In genomic region chr3L:2479250-2479649, dm6 we compare ENCODE assay signal across 5 fruit fly cellular contexts.
A peak's percentile ranks its signal among the peaks of the same experiment; 100 is the strongest.
TF ChIP-seq lines count a peak whose summit lies in the region.

No protein-coding gene starts in this region.

- TF ChIP-seq CTCF in whole organism, embryonic (GFP tag; optimal IDR thresholded peaks at IDR 0.05; lab: Kevin White, UChicago) = no peak

TF ChIP-seq in whole organism, adult, 20 proteins besides CTCF, POLR2A, EP300 and RAD21:
- TF ChIP-seq CG14711 (tag; optimal IDR thresholded peaks at IDR 0.05; lab: Kevin White, UChicago) (peak; percentile 51), CG7045 (GFP tag; optimal IDR thresholded peaks at IDR 0.05; lab: Kevin White, UChicago) (no peak), toe (GFP tag; optimal IDR thresholded peaks at IDR 0.05; lab: Kevin White, UChicago) (peak; percentile 14), cic (GFP tag; optimal IDR thresholded peaks at IDR 0.05; lab: Kevin White, UChicago) (no peak), Mnt (GFP tag; optimal IDR thresholded peaks at IDR 0.05; lab: Kevin White, UChicago) (no peak), kay (GFP tag; lab: Kevin White, UChicago; ENCODE audit: borderline replicate concordance) (no peak), CG7101 (tag; optimal IDR thresholded peaks at IDR 0.05; lab: Kevin White, UChicago) (peak; percentile 2), tj (GFP tag; optimal IDR thresholded peaks at IDR 0.05; lab: Kevin White, UChicago) (no peak), CG12768 (GFP tag; optimal IDR thresholded peaks at IDR 0.05; lab: Kevin White, UChicago) (no peak), CG33017 (tag; optimal IDR thresholded peaks at IDR 0.05; lab: Kevin White, UChicago) (no peak), CG11617 (GFP tag; optimal IDR thresholded peaks at IDR 0.05; lab: Kevin White, UChicago) (no peak), pad (GFP tag; optimal IDR thresholded peaks at IDR 0.05; lab: Kevin White, UChicago) (no peak), Crg-1 (GFP tag; optimal IDR thresholded peaks at IDR 0.05; lab: Kevin White, UChicago) (no peak), CG5204 (GFP tag; optimal IDR thresholded peaks at IDR 0.05; lab: Kevin White, UChicago) (no peak), cnc (optimal IDR thresholded peaks at IDR 0.05; lab: Kevin White, UChicago) (no peak), CG1620 (GFP tag; optimal IDR thresholded peaks at IDR 0.05; lab: Kevin White, UChicago) (no peak), bab1 (GFP tag; optimal IDR thresholded peaks at IDR 0.05; lab: Kevin White, UChicago) (no peak)

TF ChIP-seq in whole organism, embryonic, 481 proteins besides CTCF, POLR2A, EP300 and RAD21 (continues in another document):
- peak; percentile 49 for TF ChIP-seq Meics (GFP tag; optimal IDR thresholded peaks at IDR 0.05; lab: Kevin White, UChicago)
- no peak for TF ChIP-seq CG8478 (optimal IDR thresholded peaks at IDR 0.05; lab: Kevin White, UChicago)
- TF ChIP-seq lbe (GFP tag; optimal IDR thresholded peaks at IDR 0.05; lab: Kevin White, UChicago) = peak; percentile 61
- no peak for TF ChIP-seq HLH3B (GFP tag; IDR thresholded peaks at IDR 0.05; lab: Robert Waterston, UW)
- peak; percentile 48 for TF ChIP-seq Max (GFP tag; optimal IDR thresholded peaks at IDR 0.05; lab: Kevin White, UChicago)
- no peak for TF ChIP-seq hbn (GFP tag; IDR thresholded peaks at IDR 0.05; lab: Robert Waterston, UW; ENCODE audit: partially characterized antibody)
- peak; percentile 6 for TF ChIP-seq CG3838 (GFP tag; optimal IDR thresholded peaks at IDR 0.05; lab: Kevin White, UChicago)
- TF ChIP-seq CG12659 (GFP tag; optimal IDR thresholded peaks at IDR 0.05; lab: Kevin White, UChicago) = no peak
- TF ChIP-seq slp2 (GFP tag; optimal IDR thresholded peaks at IDR 0.05; lab: Kevin White, UChicago) = no peak
- TF ChIP-seq Dfd (GFP tag; optimal IDR thresholded peaks at IDR 0.05; lab: Kevin White, UChicago) = no peak
- TF ChIP-seq Lhr (GFP tag; optimal IDR thresholded peaks at IDR 0.05; lab: Kevin White, UChicago) = no peak
- TF ChIP-seq tx (GFP tag; optimal IDR thresholded peaks at IDR 0.05; lab: Kevin White, UChicago) = no peak
- TF ChIP-seq Usf (GFP tag; optimal IDR thresholded peaks at IDR 0.05; lab: Kevin White, UChicago) = no peak
- TF ChIP-seq hb (GFP tag; IDR thresholded peaks at IDR 0.05; lab: Robert Waterston, UW; ENCODE audit: partially characterized antibody) = no peak
- no peak for TF ChIP-seq btn (GFP tag; optimal IDR thresholded peaks at IDR 0.05; lab: Kevin White, UChicago)
- TF ChIP-seq ase (GFP tag; IDR thresholded peaks at IDR 0.05; lab: Robert Waterston, UW) = peak; percentile 22; the same call in 1 of the 3 replicates
- no peak for TF ChIP-seq tna (GFP tag; IDR thresholded peaks at IDR 0.05; lab: Robert Waterston, UW; ENCODE audit: partially characterized antibody)
- TF ChIP-seq pnt (GFP tag; optimal IDR thresholded peaks at IDR 0.05; lab: Kevin White, UChicago) = peak; percentile 24
- 0 out of 2 replicates have a peak, but pooled peaks have one; percentile 29 for TF ChIP-seq ara (GFP tag; IDR thresholded peaks at IDR 0.05; lab: Robert Waterston, UW)

TF ChIP-seq in whole organism, prepupa, 60 proteins besides CTCF, POLR2A, EP300 and RAD21 (continues in another document):
- TF ChIP-seq CG6854 (GFP tag; optimal IDR thresholded peaks at IDR 0.05; lab: Kevin White, UChicago) (peak; percentile 54), spab (GFP tag; optimal IDR thresholded peaks at IDR 0.05; lab: Kevin White, UChicago) (peak; percentile 94), CG8632 (GFP tag; optimal IDR thresholded peaks at IDR 0.05; lab: Kevin White, UChicago) (peak; percentile 81), CG1621 (tag; optimal IDR thresholded peaks at IDR 0.05; lab: Kevin White, UChicago) (peak; percentile 84), achi (GFP tag; optimal IDR thresholded peaks at IDR 0.05; lab: Kevin White, UChicago) (peak; percentile 81), svp (GFP tag; lab: Kevin White, UChicago) (peak; percentile 92), Hr38 (GFP tag; optimal IDR thresholded peaks at IDR 0.05; lab: Kevin White, UChicago) (no peak), CG8119 (GFP tag; IDR thresholded peaks at IDR 0.05; lab: Robert Waterston, UW) (peak; percentile 64), CG16779 (tag; optimal IDR thresholded peaks at IDR 0.05; lab: Kevin White, UChicago) (peak; percentile 66), CG6792 (GFP tag; optimal IDR thresholded peaks at IDR 0.05; lab: Kevin White, UChicago) (peak; percentile 82), Smox (GFP tag; optimal IDR thresholded peaks at IDR 0.05; lab: Kevin White, UChicago) (peak; percentile 75), fd85E (GFP tag; optimal IDR thresholded peaks at IDR 0.05; lab: Kevin White, UChicago) (peak; percentile 40), pdm3 (GFP tag; optimal IDR thresholded peaks at IDR 0.05; lab: Kevin White, UChicago) (peak; percentile 85), OdsH (GFP tag; optimal IDR thresholded peaks at IDR 0.05; lab: Kevin White, UChicago) (peak; percentile 78), Met (GFP tag; optimal IDR thresholded peaks at IDR 0.05; lab: Kevin White, UChicago) (peak; percentile 78), CG6163 (GFP tag; IDR thresholded peaks at IDR 0.05; lab: Robert Waterston, UW) (peak; percentile 71), Ets96B (tag; optimal IDR thresholded peaks at IDR 0.05; lab: Kevin White, UChicago) (peak; percentile 95), CG7368 (GFP tag; optimal IDR thresholded peaks at IDR 0.05; lab: Kevin White, UChicago) (peak; percentile 88), CG4318 (GFP tag; optimal IDR thresholded peaks at IDR 0.05; lab: Kevin White, UChicago) (peak; percentile 4), Sox14 (GFP tag; optimal IDR thresholded peaks at IDR 0.05; lab: Kevin White, UChicago) (peak; percentile 84)

TF ChIP-seq in whole organism, pupa, 21 proteins besides CTCF, POLR2A, EP300 and RAD21:
- TF ChIP-seq rn (GFP tag; IDR thresholded peaks at IDR 0.05; lab: Robert Waterston, UW) (peak; percentile 20; the same call in 1 of the 2 replicates), CG8301 (tag; optimal IDR thresholded peaks at IDR 0.05; lab: Kevin White, UChicago) (peak; percentile 81), Pif1B (GFP tag; optimal IDR thresholded peaks at IDR 0.05; lab: Kevin White, UChicago) (peak; percentile 71), Ets98B (GFP tag; IDR thresholded peaks at IDR 0.05; lab: Robert Waterston, UW) (peak; percentile 29), EcR (GFP tag; optimal IDR thresholded peaks at IDR 0.05; lab: Kevin White, UChicago) (peak; percentile 100), CG10348 (GFP tag; IDR thresholded peaks at IDR 0.05; lab: Robert Waterston, UW) (no peak), CG32121 (GFP tag; IDR thresholded peaks at IDR 0.05; lab: Robert Waterston, UW) (peak; percentile 53; the same call in 1 of the 2 replicates), CG34367 (tag; optimal IDR thresholded peaks at IDR 0.05; lab: Kevin White, UChicago) (peak; percentile 84), Pif1A (GFP tag; optimal IDR thresholded peaks at IDR 0.05; lab: Kevin White, UChicago) (peak; percentile 84), CG8159 (tag; optimal IDR thresholded peaks at IDR 0.05; lab: Kevin White, UChicago) (peak; percentile 97), D1 (tag; optimal IDR thresholded peaks at IDR 0.05; lab: Kevin White, UChicago) (peak; percentile 88), CG12605 (GFP tag; IDR thresholded peaks at IDR 0.05; lab: Robert Waterston, UW) (peak; percentile 67), gl (tag; optimal IDR thresholded peaks at IDR 0.05; lab: Kevin White, UChicago) (peak; percentile 84), CG15710 (tag; optimal IDR thresholded peaks at IDR 0.05; lab: Kevin White, UChicago) (peak; percentile 94), CG4496 (GFP tag; IDR thresholded peaks at IDR 0.05; lab: Robert Waterston, UW) (peak; percentile 74; the same call in 2 of the 3 replicates), CG17806 (tag; optimal IDR thresholded peaks at IDR 0.05; lab: Kevin White, UChicago) (peak; percentile 95), CG9948 (tag; optimal IDR thresholded peaks at IDR 0.05; lab: Kevin White, UChicago) (peak; percentile 88), fd96Ca (GFP tag; IDR thresholded peaks at IDR 0.05; lab: Robert Waterston, UW) (no peak), Snoo (tag; optimal IDR thresholded peaks at IDR 0.05; lab: Kevin White, UChicago) (peak; percentile 75), CG14655 (GFP tag; optimal IDR thresholded peaks at IDR 0.05; lab: Kevin White, UChicago) (peak; percentile 89), CG13204 (GFP tag; optimal IDR thresholded peaks at IDR 0.05; lab: Kevin White, UChicago) (peak; percentile 74)

TF ChIP-seq in whole organism, wandering third instar larva, 38 proteins besides CTCF, POLR2A, EP300 and RAD21 (continues in another document):
- TF ChIP-seq h (GFP tag; optimal IDR thresholded peaks at IDR 0.05; lab: Kevin White, UChicago) (peak; percentile 83), woc (GFP tag; optimal IDR thresholded peaks at IDR 0.05; lab: Kevin White, UChicago) (peak; percentile 50), Mio (GFP tag; optimal IDR thresholded peaks at IDR 0.05; lab: Kevin White, UChicago) (no peak), Myc (optimal IDR thresholded peaks at IDR 0.05; lab: Kevin White, UChicago) (no peak), fru (GFP tag; optimal IDR thresholded peaks at IDR 0.05; lab: Kevin White, UChicago) (peak; percentile 77), tai (GFP tag; optimal IDR thresholded peaks at IDR 0.05; lab: Kevin White, UChicago) (no peak), rgr (GFP tag; optimal IDR thresholded peaks at IDR 0.05; lab: Kevin White, UChicago) (peak; percentile 55), pan (optimal IDR thresholded peaks at IDR 0.05; lab: Kevin White, UChicago) (no peak), HLH106 (tag; optimal IDR thresholded peaks at IDR 0.05; lab: Kevin White, UChicago) (peak; percentile 79), Dfd (GFP tag; optimal IDR thresholded peaks at IDR 0.05; lab: Kevin White, UChicago) (no peak), sv (GFP tag; optimal IDR thresholded peaks at IDR 0.05; lab: Kevin White, UChicago) (peak; percentile 30), Abd-B (GFP tag; optimal IDR thresholded peaks at IDR 0.05; lab: Kevin White, UChicago) (no peak), dmrt93B (GFP tag; optimal IDR thresholded peaks at IDR 0.05; lab: Kevin White, UChicago) (peak; percentile 58), N (GFP tag; optimal IDR thresholded peaks at IDR 0.05; lab: Kevin White, UChicago) (no peak), Hr83 (GFP tag; optimal IDR thresholded peaks at IDR 0.05; lab: Kevin White, UChicago; ENCODE audit: poor library complexity, severe bottlenecking) (no peak), CG9705 (GFP tag; optimal IDR thresholded peaks at IDR 0.05; lab: Kevin White, UChicago) (peak; percentile 37), foxo (GFP tag; optimal IDR thresholded peaks at IDR 0.05; lab: Kevin White, UChicago) (peak in 1 of 2 experiments; percentile 78), Rel (GFP tag; optimal IDR thresholded peaks at IDR 0.05; lab: Kevin White, UChicago) (no peak), Rel (tag; optimal IDR thresholded peaks at IDR 0.05; lab: Kevin White, UChicago) (peak; percentile 19), sage (GFP tag; optimal IDR thresholded peaks at IDR 0.05; lab: Kevin White, UChicago) (no peak), dl (GFP tag; optimal IDR thresholded peaks at IDR 0.05; lab: Kevin White, UChicago; ENCODE audit: insufficient read depth in 1 of 2, partially characterized antibody in 2 of 2) (no peak), dsf (GFP tag; optimal IDR thresholded peaks at IDR 0.05; lab: Kevin White, UChicago; ENCODE audit: borderline replicate concordance) (no peak), CrebA (GFP tag; optimal IDR thresholded peaks at IDR 0.05; lab: Kevin White, UChicago; ENCODE audit: borderline replicate concordance) (no peak)
